Worm (Caenorhabditis elegans) whole organism, early embryonic: ENCODE results near the gene hpl-2.

Experiments used
- B0310.2 ChIP-seq: sonication (generic microtip); optimal IDR thresholded peaks from 2 replicates; lab custom pipeline; 2016; ENCODE audit warnings: mild to moderate bottlenecking, missing genetic modification characterization, missing compliant biosample characterization
- F13C5.2 ChIP-seq: sonication (generic microtip); optimal IDR thresholded peaks from 2 replicates; lab custom pipeline; 2017; ENCODE audit warnings: mild to moderate bottlenecking, missing genetic modification characterization, inconsistent platforms, missing compliant biosample characterization
- aly-1 ChIP-seq: sonication (generic microtip); optimal IDR thresholded peaks from 2 replicates; lab custom pipeline; 2016; ENCODE audit warnings: missing genetic modification characterization, missing compliant biosample characterization
- ama-1 ChIP-seq: fragments of 150-350 bp; optimal IDR thresholded peaks from 2 replicates; lab custom pipeline; 2014
- ceh-13 ChIP-seq: fragments of 200-800 bp; sonication (Bioruptor generic); optimal IDR thresholded peaks from 2 replicates; lab custom pipeline; 2018; ENCODE audit warnings: mild to moderate bottlenecking, missing genetic modification characterization, missing compliant biosample characterization
- ets-7 ChIP-seq: sonication (generic microtip); optimal IDR thresholded peaks from 2 replicates; lab custom pipeline; 2016; ENCODE audit warnings: missing genotype, missing genetic modification characterization, missing compliant biosample characterization
- flt-1 ChIP-seq: fragments of 200-800 bp; sonication (Bioruptor generic); IDR thresholded peaks from 2 replicates; pipeline ENCODE4 v1.3.6; 2022; ENCODE audit warnings: missing genetic modification characterization, missing compliant biosample characterization
- hmbx-1 ChIP-seq: sonication (generic microtip); optimal IDR thresholded peaks from 2 replicates; lab custom pipeline; 2016; ENCODE audit warnings: mild to moderate bottlenecking, missing genetic modification characterization, missing compliant biosample characterization
- hmg-4 ChIP-seq: fragments of 200-800 bp; sonication (Bioruptor generic); optimal IDR thresholded peaks from 2 replicates; lab custom pipeline; 2018; ENCODE audit warnings: mild to moderate bottlenecking, missing genetic modification characterization, missing compliant biosample characterization
- scrt-1 ChIP-seq: fragments of 200-800 bp; sonication (Bioruptor generic); IDR thresholded peaks from 2 replicates; pipeline ENCODE4 v1.3.6; 2022; ENCODE audit warnings: missing genetic modification characterization, missing compliant biosample characterization
- sea-1 ChIP-seq: fragments of 200-800 bp; sonication (Bioruptor generic); conservative IDR thresholded peaks from 2 replicates; pipeline ENCODE4 v1.3.6; 2022; ENCODE audit warnings: missing genetic modification characterization, missing compliant biosample characterization
- tbx-37 ChIP-seq: fragments of 200-800 bp; sonication (Bioruptor generic); conservative IDR thresholded peaks from 2 replicates; pipeline ENCODE4 v1.3.6; 2022; ENCODE audit warnings: missing genetic modification reagents, missing genetic modification characterization, missing compliant biosample characterization
- tra-4 ChIP-seq: sonication (generic microtip); optimal IDR thresholded peaks from 2 replicates; lab custom pipeline; 2017; ENCODE audit warnings: missing genetic modification characterization, missing compliant biosample characterization

- TF ChIP-seq tbx-37 (GFP tag; lab: Robert Waterston, UW) (no peak), hmbx-1 (tag; lab: Kevin White, UChicago) (no peak), flt-1 (GFP tag; lab: Robert Waterston, UW) (no peak), ama-1 (no peak), aly-1 (tag; lab: Kevin White, UChicago) (no peak), sea-1 (GFP tag; lab: Robert Waterston, UW) (no peak), scrt-1 (no peak), tra-4 (tag; lab: Kevin White, UChicago) (no peak), B0310.2 (no peak), F13C5.2 (tag; lab: Kevin White, UChicago) (no peak), hmg-4 (no peak), ets-7 (tag; lab: Kevin White, UChicago) (no peak), ceh-13 (no peak)
Observed at ce11 chrIII:10781553-10781952, 26.2 kb upstream of the hpl-2 start, which contains the start of gene ptr-19.
